Fruit fly (Drosophila melanogaster) whole organism: ENCODE data around the gene Acp32CD.

Experiments
- CG8478 ChIP-seq: fragments of >200 bp; optimal IDR thresholded peaks from 2 replicates; lab custom pipeline; 2018; ENCODE audit warnings: inconsistent platforms
- EcR ChIP-seq, 2 experiments: fragments of >200 bp; optimal IDR thresholded peaks; 2 replicates each; lab custom pipeline; 2017; ENCODE audit warnings: missing biosample characterization in 2 of 2, missing genetic modification characterization in 2 of 2, missing genetic modification reagents in 2 of 2
- pan ChIP-seq: fragments of >200 bp; optimal IDR thresholded peaks from 2 replicates; lab custom pipeline; 2017
- psq ChIP-seq: fragments of >200 bp; optimal IDR thresholded peaks from 2 replicates; lab custom pipeline; 2017

DNA sequence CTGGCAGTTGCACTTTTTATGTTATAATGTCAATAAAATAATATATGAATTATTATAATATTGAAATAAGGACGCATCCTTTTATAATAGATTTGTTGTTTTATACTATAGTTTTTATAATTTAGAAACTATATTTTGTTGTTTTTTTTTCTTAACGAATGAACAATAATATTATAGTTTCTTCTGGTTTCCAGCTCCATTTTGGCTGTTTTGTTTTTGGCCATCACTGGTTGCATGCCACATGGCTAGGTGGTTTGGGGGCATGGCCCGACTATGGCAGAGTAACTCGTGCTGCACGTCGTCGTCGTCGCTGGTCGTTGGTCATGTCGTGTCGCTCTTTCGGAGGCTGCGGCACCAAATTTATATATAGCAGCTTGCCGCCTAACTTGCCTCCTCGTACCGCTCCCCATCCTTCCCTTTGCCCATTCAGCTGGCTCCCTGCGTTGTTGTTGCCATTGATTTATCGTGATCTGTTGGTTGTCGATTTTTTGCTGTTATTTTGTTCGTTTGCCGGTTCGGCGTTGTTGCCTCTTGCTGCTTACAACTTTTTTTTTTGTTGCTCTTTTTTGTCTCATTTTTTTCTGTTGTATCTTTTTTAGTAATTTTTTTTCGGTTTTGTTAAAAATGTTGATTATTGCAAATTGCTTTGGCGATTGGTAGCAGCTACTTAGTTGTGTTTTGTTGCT is 17.0 kb downstream of the Acp32CD start:
- TF ChIP-seq pan (lab: Kevin White, UChicago) (no peak), CG8478 (lab: Kevin White, UChicago) (no peak), psq (lab: Kevin White, UChicago) (no peak), EcR (GFP tag; optimal IDR thresholded peaks at IDR 0.05; lab: Kevin White, UChicago) (no peak)
